Fruit fly (Drosophila melanogaster): ENCODE results near the gene Fer1HCH.

Fer1HCH gene

dm6 chr3R:30427805-30428359, 39.9 kb upstream of the Fer1HCH start, which contains the start of gene CG2218 (continued):
- TF ChIP-seq toy (GFP tag; IDR thresholded peaks at IDR 0.05) (no peak), sd (tag; optimal IDR thresholded peaks at IDR 0.05) (peak; percentile 25), slbo (GFP tag; IDR thresholded peaks at IDR 0.05) (no peak), trh (GFP tag; optimal IDR thresholded peaks at IDR 0.05) (no peak), E2f2 (GFP tag; IDR thresholded peaks at IDR 0.05) (peak; percentile 99), peb (GFP tag; IDR thresholded peaks at IDR 0.05) (no peak), Side (GFP tag; optimal IDR thresholded peaks at IDR 0.05) (no peak), phol (tag; optimal IDR thresholded peaks at IDR 0.05) (peak; percentile 91), Ptx1 (GFP tag; IDR thresholded peaks at IDR 0.05) (no peak), fd102C (GFP tag; optimal IDR thresholded peaks at IDR 0.05) (no peak), Scr (GFP tag; IDR thresholded peaks at IDR 0.05; ENCODE audit: partially characterized antibody) (peak; percentile 50; the same call in 1 of the 2 replicates), CG18011 (GFP tag; optimal IDR thresholded peaks at IDR 0.05) (no peak), ham (GFP tag; IDR thresholded peaks at IDR 0.05) (no peak), ind (GFP tag; optimal IDR thresholded peaks at IDR 0.05) (no peak), CG3163 (GFP tag; optimal IDR thresholded peaks at IDR 0.05) (peak; percentile 22), gro (GFP tag; optimal IDR thresholded peaks at IDR 0.05) (peak; percentile 46), row (GFP tag; IDR thresholded peaks at IDR 0.05) (no peak), Pdp1 (GFP tag; optimal IDR thresholded peaks at IDR 0.05) (peak in 1 of 2 experiments; percentile 57), nerfin-1 (tag; optimal IDR thresholded peaks at IDR 0.05) (peak; percentile 31), Myb (GFP tag; optimal IDR thresholded peaks at IDR 0.05) (peak; percentile 65), sens-2 (GFP tag; IDR thresholded peaks at IDR 0.05) (no peak), MTF-1 (GFP tag; optimal IDR thresholded peaks at IDR 0.05; ENCODE audit: borderline replicate concordance) (no peak), Jarid2 (GFP tag; optimal IDR thresholded peaks at IDR 0.05) (no peak), p53 (GFP tag; optimal IDR thresholded peaks at IDR 0.05) (no peak), Dref (GFP tag; IDR thresholded peaks at IDR 0.05) (peak; percentile 48), wdn (GFP tag; IDR thresholded peaks at IDR 0.05) (no peak), CG8478 (optimal IDR thresholded peaks at IDR 0.05) (no peak), CG1832 (GFP tag; optimal IDR thresholded peaks at IDR 0.05) (no peak), CG3995 (GFP tag; optimal IDR thresholded peaks at IDR 0.05) (peak; percentile 80), CG8924 (tag; optimal IDR thresholded peaks at IDR 0.05) (no peak), bbx (GFP tag; IDR thresholded peaks at IDR 0.05; ENCODE audit: partially characterized antibody) (no peak; the same call in 1 of the 2 replicates), sisA (GFP tag; IDR thresholded peaks at IDR 0.05) (no peak), salm (tag; optimal IDR thresholded peaks at IDR 0.05) (no peak), HHEX (GFP tag; optimal IDR thresholded peaks at IDR 0.05) (no peak), lilli (GFP tag; optimal IDR thresholded peaks at IDR 0.05) (no peak), ftz-f1 (GFP tag; optimal IDR thresholded peaks at IDR 0.05) (peak; percentile 36), Atf-2 (GFP tag; optimal IDR thresholded peaks at IDR 0.05) (no peak), Sry-δ (GFP tag; optimal IDR thresholded peaks at IDR 0.05) (peak; percentile 67), tgo (GFP tag; IDR thresholded peaks at IDR 0.05) (no peak), jigr1 (GFP tag; IDR thresholded peaks at IDR 0.05) (no peak), CG42726 (GFP tag; IDR thresholded peaks at IDR 0.05; ENCODE audit: partially characterized antibody) (peak; percentile 57; the same call in 1 of the 2 replicates), Dip3 (GFP tag; optimal IDR thresholded peaks at IDR 0.05) (no peak), BEAF-32 (GFP tag; optimal IDR thresholded peaks at IDR 0.05) (peak; percentile 59), Opbp (GFP tag; IDR thresholded peaks at IDR 0.05; ENCODE audit: partially characterized antibody) (peak; percentile 65; the same call in 2 of the 3 replicates), stwl (tag; optimal IDR thresholded peaks at IDR 0.05) (peak; percentile 95), CG17802 (tag; optimal IDR thresholded peaks at IDR 0.05) (no peak), MESR4 (GFP tag; optimal IDR thresholded peaks at IDR 0.05) (peak; percentile 93), CG10267 (tag; optimal IDR thresholded peaks at IDR 0.05) (peak; percentile 47), CHES-1-like (GFP tag; optimal IDR thresholded peaks at IDR 0.05) (peak; percentile 25), CG3847 (GFP tag; IDR thresholded peaks at IDR 0.05) (peak; percentile 69)
